Worm (Caenorhabditis elegans) whole organism, mixed stage, embryonic: Measurements from ENCODE around the gene AH9.1.

Experiments used
- M03D4.4 ChIP-seq: sonication (generic microtip); optimal IDR thresholded peaks from 2 replicates; lab custom pipeline; 2017; ENCODE audit warnings: mild to moderate bottlenecking, missing genetic modification characterization, missing compliant biosample characterization
- bed-3 ChIP-seq: fragments of 200-800 bp; sonication (Bioruptor generic); optimal IDR thresholded peaks from 3 replicates; lab custom pipeline; 2018; ENCODE audit warnings: mild to moderate bottlenecking, missing genetic modification characterization, moderate library complexity, missing compliant biosample characterization
- blmp-1 ChIP-seq: fragments of 150-350 bp; optimal IDR thresholded peaks from 2 replicates; lab custom pipeline; 2014; ENCODE audit warnings: missing biosample characterization, missing genetic modification characterization
- ceh-39 ChIP-seq: fragments of 150-350 bp; optimal IDR thresholded peaks from 2 replicates; lab custom pipeline; 2014; ENCODE audit warnings: missing biosample characterization, missing genetic modification characterization
- ceh-43 ChIP-seq: fragments of 200-800 bp; sonication (Bioruptor generic); optimal IDR thresholded peaks from 2 replicates; lab custom pipeline; 2018; ENCODE audit warnings: mild to moderate bottlenecking, missing genetic modification characterization, moderate library complexity, missing compliant biosample characterization
- ceh-83 ChIP-seq: fragments of 200-800 bp; sonication (Bioruptor generic); optimal IDR thresholded peaks from 2 replicates; lab custom pipeline; 2018; ENCODE audit warnings: mild to moderate bottlenecking, missing genetic modification characterization, missing compliant biosample characterization
- ces-1 ChIP-seq: fragments of 150-350 bp; optimal IDR thresholded peaks from 2 replicates; lab custom pipeline; 2014; ENCODE audit warnings: missing biosample characterization, missing genetic modification reagents, missing genetic modification characterization
- cnd-1 ChIP-seq: fragments of 200-800 bp; sonication (Bioruptor generic); optimal IDR thresholded peaks from 2 replicates; lab custom pipeline; 2018; ENCODE audit warnings: mild to moderate bottlenecking, missing genetic modification characterization, missing compliant biosample characterization
- drap-1 ChIP-seq: fragments of 200-800 bp; sonication (Bioruptor generic); optimal IDR thresholded peaks from 3 replicates; lab custom pipeline; 2018; ENCODE audit warnings: mild to moderate bottlenecking, missing genetic modification characterization, missing compliant biosample characterization
- elt-1 ChIP-seq: sonication (generic microtip); optimal IDR thresholded peaks from 2 replicates; lab custom pipeline; 2017; ENCODE audit warnings: missing genetic modification characterization, mild to moderate bottlenecking, missing compliant biosample characterization, antibody characterized with exemption, moderate library complexity, borderline replicate concordance; ENCODE audit not compliant: insufficient read depth
- elt-3 ChIP-seq: fragments of 150-350 bp; optimal IDR thresholded peaks from 2 replicates; lab custom pipeline; 2014; ENCODE audit warnings: missing biosample characterization, missing genetic modification characterization
- flh-1 ChIP-seq: fragments of 200-800 bp; sonication (Bioruptor generic); optimal IDR thresholded peaks from 2 replicates; lab custom pipeline; 2018; ENCODE audit warnings: mild to moderate bottlenecking, missing genetic modification characterization, moderate library complexity, missing compliant biosample characterization
- ham-2 ChIP-seq: fragments of 200-800 bp; sonication (Bioruptor generic); optimal IDR thresholded peaks from 2 replicates; lab custom pipeline; 2018; ENCODE audit warnings: mild to moderate bottlenecking, missing genetic modification characterization, missing compliant biosample characterization
- hlh-1 ChIP-seq: fragments of 150-350 bp; optimal IDR thresholded peaks from 2 replicates; lab custom pipeline; 2014; ENCODE audit warnings: missing biosample characterization, missing genetic modification reagents, missing genetic modification characterization
- lin-13 ChIP-seq: fragments of 150-350 bp; optimal IDR thresholded peaks from 2 replicates; lab custom pipeline; 2014; ENCODE audit warnings: missing biosample characterization, missing genetic modification characterization
- lin-32 ChIP-seq: fragments of 200-800 bp; sonication (Bioruptor generic); optimal IDR thresholded peaks from 2 replicates; lab custom pipeline; 2018; ENCODE audit warnings: mild to moderate bottlenecking, missing genetic modification characterization, missing compliant biosample characterization
- lsy-2 ChIP-seq: fragments of 150-350 bp; optimal IDR thresholded peaks from 2 replicates; lab custom pipeline; 2014; ENCODE audit warnings: missing biosample characterization, missing genetic modification characterization
- mab-5 ChIP-seq: fragments of 150-350 bp; optimal IDR thresholded peaks from 2 replicates; lab custom pipeline; 2014; ENCODE audit warnings: missing biosample characterization, missing genetic modification characterization
- mep-1 ChIP-seq: fragments of 150-350 bp; optimal IDR thresholded peaks from 2 replicates; lab custom pipeline; 2017; ENCODE audit warnings: missing biosample characterization, missing genetic modification reagents, missing genetic modification characterization, inconsistent platforms
- mls-2 ChIP-seq: sonication (generic microtip); optimal IDR thresholded peaks from 2 replicates; lab custom pipeline; 2016; ENCODE audit warnings: mild to moderate bottlenecking, missing genetic modification characterization, moderate library complexity, missing compliant biosample characterization
- nhr-12 ChIP-seq: fragments of 150-350 bp; optimal IDR thresholded peaks from 2 replicates; lab custom pipeline; 2014; ENCODE audit warnings: missing biosample characterization, missing genetic modification characterization
- nhr-2 ChIP-seq: fragments of 150-350 bp; optimal IDR thresholded peaks from 2 replicates; lab custom pipeline; 2014; ENCODE audit warnings: missing biosample characterization, missing genetic modification characterization
- nhr-237 ChIP-seq: fragments of 150-350 bp; optimal IDR thresholded peaks from 2 replicates; lab custom pipeline; 2014; ENCODE audit warnings: missing biosample characterization, missing genetic modification characterization
- nhr-28 ChIP-seq: fragments of 150-350 bp; optimal IDR thresholded peaks from 2 replicates; lab custom pipeline; 2014; ENCODE audit warnings: missing biosample characterization, missing genetic modification characterization
- nhr-76 ChIP-seq: sonication (generic microtip); optimal IDR thresholded peaks from 2 replicates; lab custom pipeline; 2017; ENCODE audit warnings: missing biosample characterization, missing genetic modification characterization
- pha-4 ChIP-seq: fragments of 150-350 bp; optimal IDR thresholded peaks from 2 replicates; lab custom pipeline; 2018; ENCODE audit warnings: missing biosample characterization, missing genetic modification reagents, missing genetic modification characterization
- sem-2 ChIP-seq: fragments of 200-800 bp; sonication (Bioruptor generic); optimal IDR thresholded peaks from 2 replicates; lab custom pipeline; 2018; ENCODE audit warnings: mild to moderate bottlenecking, missing genetic modification characterization, missing compliant biosample characterization
- snpc-4 ChIP-seq: fragments of 150-350 bp; optimal IDR thresholded peaks from 2 replicates; lab custom pipeline; 2014; ENCODE audit warnings: missing biosample characterization, missing genetic modification characterization
- sptf-1 ChIP-seq: sonication (generic microtip); optimal IDR thresholded peaks from 2 replicates; lab custom pipeline; 2017; ENCODE audit warnings: mild to moderate bottlenecking, missing genetic modification characterization, moderate library complexity, missing compliant biosample characterization
- tbx-8 ChIP-seq: fragments of 200-800 bp; sonication (Bioruptor generic); optimal IDR thresholded peaks from 2 replicates; lab custom pipeline; 2018; ENCODE audit warnings: mild to moderate bottlenecking, missing genetic modification characterization, moderate library complexity, missing compliant biosample characterization
- unc-120 ChIP-seq: sonication (generic microtip); optimal IDR thresholded peaks from 2 replicates; lab custom pipeline; 2017; ENCODE audit warnings: missing genetic modification characterization, missing compliant biosample characterization; ENCODE audit not compliant: poor library complexity, severe bottlenecking
- unc-39 ChIP-seq: fragments of 150-350 bp; optimal IDR thresholded peaks from 2 replicates; lab custom pipeline; 2014; ENCODE audit warnings: missing biosample characterization, missing genetic modification characterization
- unc-62 ChIP-seq: fragments of 150-350 bp; optimal IDR thresholded peaks from 2 replicates; lab custom pipeline; 2014; ENCODE audit warnings: missing biosample characterization, missing genetic modification reagents, missing genetic modification characterization
- zip-8 ChIP-seq: fragments of 150-350 bp; optimal IDR thresholded peaks from 2 replicates; lab custom pipeline; 2014; ENCODE audit warnings: missing biosample characterization, missing genetic modification characterization
- ztf-11 ChIP-seq: fragments of 150-350 bp; optimal IDR thresholded peaks from 2 replicates; lab custom pipeline; 2014; ENCODE audit warnings: missing biosample characterization, missing genetic modification characterization

AH9.1 gene

ce11 chrX:2231346-2231745 lies 15.5 kb downstream of the AH9.1 start:
- peak; percentile 12 for TF ChIP-seq elt-1 (tag; lab: Kevin White, UChicago)
- TF ChIP-seq zip-8, result peak; percentile 69
- TF ChIP-seq unc-39 (tag; lab: Kevin White, UChicago), result no peak
- peak; percentile 94 for TF ChIP-seq nhr-2 (tag; lab: Kevin White, UChicago)

ce11 chrX:2229305-2230172 lies 17.3 kb downstream of the AH9.1 start, which contains the start of gene lin-32:
TSS of gene lin-32 (minus strand) at chrX:2230122.
- TF ChIP-seq lin-32 (peak; percentile 75), unc-62 (GFP tag; lab: Kevin White, UChicago) (no peak)

- TF ChIP-seq mab-5 (tag; lab: Kevin White, UChicago) (no peak), pha-4 (no peak), nhr-2 (tag; lab: Kevin White, UChicago) (peak; percentile 94), ham-2 (GFP tag; lab: Kevin White, UChicago) (peak; percentile 73), drap-1 (peak; percentile 84), sem-2 (peak; percentile 69), unc-62 (GFP tag; lab: Kevin White, UChicago) (peak; percentile 25), unc-39 (tag; lab: Kevin White, UChicago) (no peak), lin-32 (peak; percentile 95), M03D4.4 (tag; lab: Kevin White, UChicago) (peak; percentile 83), zip-8 (peak; percentile 20), bed-3 (peak; percentile 71), snpc-4 (tag; lab: Kevin White, UChicago) (no peak), blmp-1 (tag; lab: Kevin White, UChicago) (no peak), flh-1 (GFP tag; lab: Kevin White, UChicago) (peak; percentile 67), nhr-12 (tag; lab: Kevin White, UChicago) (no peak), ceh-43 (GFP tag; lab: Kevin White, UChicago) (peak; percentile 72), hlh-1 (tag; lab: Kevin White, UChicago) (peak; percentile 26), cnd-1 (peak; percentile 80), elt-1 (tag; lab: Kevin White, UChicago) (no peak), nhr-237 (peak; percentile 38), ztf-11 (tag; lab: Kevin White, UChicago) (peak; percentile 55), nhr-28 (tag; lab: Kevin White, UChicago) (peak; percentile 0), sptf-1 (tag; lab: Kevin White, UChicago) (peak; percentile 92), nhr-76 (tag; lab: Kevin White, UChicago) (no peak), tbx-8 (GFP tag; lab: Kevin White, UChicago) (no peak), lin-13 (tag; lab: Kevin White, UChicago) (no peak), elt-3 (tag; lab: Kevin White, UChicago) (no peak), ceh-39 (tag; lab: Kevin White, UChicago) (no peak), mep-1 (tag; lab: Kevin White, UChicago) (peak; percentile 64), ces-1 (peak; percentile 30), lsy-2 (tag; lab: Kevin White, UChicago) (peak; percentile 18), mls-2 (peak; percentile 84), ceh-83 (GFP tag; lab: Kevin White, UChicago) (peak; percentile 86), unc-120 (tag; lab: Kevin White, UChicago) (peak; percentile 73)
- TF ChIP-seq, all 35 proteins: peak for 23
These were observed 19.9 kb downstream of the AH9.1 start for ce11 chrX:2226875-2227355.
